Worm (Caenorhabditis elegans) whole organism, L3 larva: ENCODE results near the gene tag-321.

Experiments
- R02D3.7 ChIP-seq: fragments of 150-350 bp; optimal IDR thresholded peaks from 2 replicates; lab custom pipeline; 2014; ENCODE audit warnings: missing biosample characterization, missing genetic modification characterization
- ceh-16 ChIP-seq: sonication (generic microtip); optimal IDR thresholded peaks from 2 replicates; lab custom pipeline; 2017; ENCODE audit warnings: missing biosample characterization, missing genetic modification characterization
- ceh-82 ChIP-seq: fragments of 150-350 bp; optimal IDR thresholded peaks from 2 replicates; lab custom pipeline; 2014; ENCODE audit warnings: missing biosample characterization, missing genetic modification characterization
- daf-12 ChIP-seq: fragments of 150-350 bp; optimal IDR thresholded peaks from 2 replicates; lab custom pipeline; 2014; ENCODE audit warnings: missing biosample characterization, missing genetic modification reagents, missing genetic modification characterization
- egl-27 ChIP-seq: sonication (generic microtip); optimal IDR thresholded peaks from 4 replicates; lab custom pipeline; 2017; ENCODE audit warnings: missing biosample characterization, missing genetic modification reagents, missing genetic modification characterization
- egl-5 ChIP-seq: fragments of 150-350 bp; optimal IDR thresholded peaks from 2 replicates; lab custom pipeline; 2017; ENCODE audit warnings: missing biosample characterization, missing genetic modification reagents, missing genetic modification characterization, inconsistent platforms
- elt-1 ChIP-seq: fragments of 150-350 bp; optimal IDR thresholded peaks from 2 replicates; lab custom pipeline; 2014; ENCODE audit warnings: missing biosample characterization, missing genetic modification characterization
- elt-2 ChIP-seq: sonication (generic microtip); optimal IDR thresholded peaks from 2 replicates; lab custom pipeline; 2016; ENCODE audit warnings: missing genetic modification reagents, mild to moderate bottlenecking, missing genetic modification characterization, missing compliant biosample characterization
- elt-3 ChIP-seq, 3 experiments: fragments of 150-350 bp in 1 of 3; sonication (generic microtip) in 2 of 3; optimal IDR thresholded peaks; 2 replicates in 2 of 3; 4 replicates in 1 of 3; lab custom pipeline; 2014 to 2017; ENCODE audit warnings: missing biosample characterization in 3 of 3, missing genetic modification characterization in 3 of 3
- eor-1 ChIP-seq, 2 experiments: fragments of 150-350 bp; optimal IDR thresholded peaks; 2 replicates each; lab custom pipeline; 2014 to 2018; ENCODE audit warnings: missing biosample characterization in 2 of 2, missing genetic modification characterization in 2 of 2
- fkh-10 ChIP-seq: sonication (generic microtip); optimal IDR thresholded peaks from 2 replicates; lab custom pipeline; 2017; ENCODE audit warnings: missing biosample characterization, missing genetic modification reagents, missing genetic modification characterization
- fos-1 ChIP-seq: fragments of 150-350 bp; optimal IDR thresholded peaks from 2 replicates; lab custom pipeline; 2014; ENCODE audit warnings: missing biosample characterization, missing genetic modification characterization
- hmg-11 ChIP-seq: sonication (generic microtip); optimal IDR thresholded peaks from 2 replicates; lab custom pipeline; 2016; ENCODE audit warnings: missing genetic modification characterization, missing compliant biosample characterization
- jun-1 ChIP-seq: fragments of 150-350 bp; optimal IDR thresholded peaks from 2 replicates; lab custom pipeline; 2014; ENCODE audit warnings: missing biosample characterization, missing genetic modification reagents, missing genetic modification characterization
- lin-15B ChIP-seq: fragments of 150-350 bp; optimal IDR thresholded peaks from 2 replicates; lab custom pipeline; 2014; ENCODE audit warnings: missing biosample characterization, missing genetic modification characterization
- lsy-12 ChIP-seq: sonication (generic microtip); optimal IDR thresholded peaks from 2 replicates; lab custom pipeline; 2016; ENCODE audit warnings: mild to moderate bottlenecking, missing genetic modification characterization, missing compliant biosample characterization
- mdl-1 ChIP-seq: fragments of 150-350 bp; optimal IDR thresholded peaks from 2 replicates; lab custom pipeline; 2014; ENCODE audit warnings: missing biosample characterization, missing genetic modification characterization
- nfya-1 ChIP-seq: sonication (generic microtip); optimal IDR thresholded peaks from 2 replicates; lab custom pipeline; 2017; ENCODE audit warnings: missing genetic modification characterization, mild to moderate bottlenecking, missing compliant biosample characterization, antibody characterized with exemption, moderate library complexity; ENCODE audit not compliant: insufficient read depth
- nhr-11 ChIP-seq: fragments of 150-350 bp; optimal IDR thresholded peaks from 2 replicates; lab custom pipeline; 2014; ENCODE audit warnings: missing biosample characterization, missing genetic modification characterization
- nhr-12 ChIP-seq: fragments of 150-350 bp; optimal IDR thresholded peaks from 2 replicates; lab custom pipeline; 2014; ENCODE audit warnings: missing biosample characterization, missing genetic modification characterization
- nhr-23 ChIP-seq: fragments of 150-350 bp; optimal IDR thresholded peaks from 2 replicates; lab custom pipeline; 2014; ENCODE audit warnings: missing biosample characterization, missing genetic modification reagents, missing genetic modification characterization
- nhr-237 ChIP-seq: fragments of 150-350 bp; optimal IDR thresholded peaks from 2 replicates; lab custom pipeline; 2014; ENCODE audit warnings: missing biosample characterization, missing genetic modification characterization
- nhr-25 ChIP-seq: sonication (generic microtip); optimal IDR thresholded peaks from 2 replicates; lab custom pipeline; 2017; ENCODE audit warnings: missing biosample characterization, missing genetic modification characterization
- nhr-28 ChIP-seq: fragments of 150-350 bp; optimal IDR thresholded peaks from 2 replicates; lab custom pipeline; 2014; ENCODE audit warnings: missing biosample characterization, missing genetic modification characterization
- nhr-43 ChIP-seq: sonication (generic microtip); optimal IDR thresholded peaks from 2 replicates; lab custom pipeline; 2016; ENCODE audit warnings: mild to moderate bottlenecking, missing genetic modification characterization, missing compliant biosample characterization; ENCODE audit not compliant: poor library complexity, severe bottlenecking
- nhr-67 ChIP-seq: fragments of 150-350 bp; optimal IDR thresholded peaks from 2 replicates; lab custom pipeline; 2014; ENCODE audit warnings: missing biosample characterization, missing genetic modification characterization
- nhr-76 ChIP-seq: fragments of 150-350 bp; sonication (generic microtip); optimal IDR thresholded peaks from 5 replicates; lab custom pipeline; 2014; ENCODE audit warnings: missing biosample characterization, missing genetic modification characterization
- nhr-77 ChIP-seq: fragments of 150-350 bp; optimal IDR thresholded peaks from 2 replicates; lab custom pipeline; 2014; ENCODE audit warnings: missing biosample characterization, missing genetic modification characterization
- pha-4 ChIP-seq: fragments of 150-350 bp; optimal IDR thresholded peaks from 2 replicates; lab custom pipeline; 2014; ENCODE audit warnings: missing biosample characterization, missing genetic modification reagents, missing genetic modification characterization
- pqm-1 ChIP-seq: fragments of 150-350 bp; optimal IDR thresholded peaks from 2 replicates; lab custom pipeline; 2017; ENCODE audit warnings: missing biosample characterization, missing genetic modification characterization, inconsistent platforms
- sea-2 ChIP-seq: fragments of 150-350 bp; sonication (generic microtip); optimal IDR thresholded peaks from 4 replicates; lab custom pipeline; 2014; ENCODE audit warnings: missing biosample characterization, missing genetic modification reagents, missing genetic modification characterization
- skn-1 ChIP-seq: fragments of 150-350 bp; optimal IDR thresholded peaks from 2 replicates; lab custom pipeline; 2014; ENCODE audit warnings: missing biosample characterization, missing genetic modification characterization
- snpc-4 ChIP-seq: fragments of 150-350 bp; optimal IDR thresholded peaks from 2 replicates; lab custom pipeline; 2014; ENCODE audit warnings: missing biosample characterization, missing genetic modification characterization
- tbx-2 ChIP-seq: sonication (generic microtip); optimal IDR thresholded peaks from 2 replicates; lab custom pipeline; 2016; ENCODE audit warnings: mild to moderate bottlenecking, missing genetic modification characterization, missing compliant biosample characterization
- unc-39 ChIP-seq: sonication (generic microtip); optimal IDR thresholded peaks from 4 replicates; lab custom pipeline; 2017; ENCODE audit warnings: missing biosample characterization, missing genetic modification characterization
- unc-62 ChIP-seq: fragments of 150-350 bp; sonication (generic microtip); optimal IDR thresholded peaks from 4 replicates; lab custom pipeline; 2014; ENCODE audit warnings: missing biosample characterization, missing genetic modification reagents, missing genetic modification characterization

Gene tag-321

ce11 chrIV:7803250-7803649, 19.6 kb upstream of the tag-321 start, which contains the start of gene C33H5.16:
TSS of gene C33H5.16 (minus strand) at chrIV:7803350.
- TF ChIP-seq egl-27 (no peak), nhr-77 (no peak), mdl-1 (tag; lab: Kevin White, UChicago) (no peak)

- TF ChIP-seq elt-1 (tag; lab: Kevin White, UChicago), result no peak
Observed at ce11 chrIV:7800338-7800737, 16.7 kb upstream of the tag-321 start.

- TF ChIP-seq unc-39 (tag; lab: Kevin White, UChicago) (no peak), eor-1 (tag; optimal IDR thresholded peaks at IDR 0.05; lab: Kevin White, UChicago) (no peak)
Observed at ce11 chrIV:7796432-7797113, 12.9 kb upstream of the tag-321 start, which contains the start of gene sgo-1. TSS of gene sgo-1 (minus strand) at chrIV:7796482.

DNA sequence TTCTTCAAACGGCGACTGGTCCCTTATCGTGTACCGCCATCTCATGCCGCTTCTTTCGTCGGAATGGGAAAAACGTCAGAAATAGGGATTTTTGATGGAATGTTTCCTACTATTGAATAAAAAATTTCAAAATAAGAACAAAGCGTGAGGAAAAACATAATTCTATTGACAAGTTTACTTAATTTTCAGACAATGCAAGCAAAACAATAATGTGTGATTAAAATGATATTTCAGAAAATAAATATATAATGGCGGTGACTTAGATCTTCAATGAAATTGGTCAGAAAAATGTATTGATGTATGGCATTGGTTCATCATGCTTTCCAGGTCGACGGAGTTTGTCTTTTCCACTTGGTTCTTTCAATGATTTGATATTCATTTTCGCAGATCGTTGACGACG, 11.1 kb upstream of the tag-321 start, which contains the start of gene ntp-1:
Gene ntp-1, minus strand, starts transcription at position 101 of the 400 bp plus-strand sequence.
- TF ChIP-seq lsy-12 (tag; lab: Kevin White, UChicago) (no peak), ceh-16 (tag; lab: Kevin White, UChicago) (no peak), nhr-28 (tag; lab: Kevin White, UChicago) (no peak), nhr-76 (tag; lab: Kevin White, UChicago) (no peak), mdl-1 (tag; lab: Kevin White, UChicago) (no peak), nhr-237 (tag; lab: Kevin White, UChicago) (no peak), sea-2 (no peak), tbx-2 (tag; lab: Kevin White, UChicago) (no peak), fkh-10 (GFP tag; lab: Kevin White, UChicago) (no peak)

ce11 chrIV:7791821-7792446, 8.3 kb upstream of the tag-321 start, which contains the start of gene C33H5.13:
TSS of gene C33H5.13 (minus strand) at chrIV:7792263.
- TF ChIP-seq nhr-25 (tag; lab: Kevin White, UChicago), result no peak
- TF ChIP-seq daf-12 (tag; lab: Kevin White, UChicago), result no peak
- TF ChIP-seq ceh-82 (tag; lab: Kevin White, UChicago), result no peak
- peak; percentile 79 for TF ChIP-seq elt-2
- TF ChIP-seq pqm-1, result peak; percentile 73
- no peak for TF ChIP-seq sea-2
- no peak for TF ChIP-seq nhr-237 (tag; lab: Kevin White, UChicago)
- TF ChIP-seq pha-4 (tag; lab: Kevin White, UChicago), result peak; percentile 49
- no peak for TF ChIP-seq nhr-67 (tag; lab: Kevin White, UChicago)
- no peak for TF ChIP-seq nhr-76 (tag; lab: Kevin White, UChicago)
- TF ChIP-seq snpc-4 (tag; lab: Kevin White, UChicago), result no peak
- TF ChIP-seq jun-1 (tag; lab: Kevin White, UChicago), result no peak
- no peak for TF ChIP-seq nhr-12 (tag; lab: Kevin White, UChicago)
- TF ChIP-seq nhr-43 (tag; lab: Kevin White, UChicago), result no peak

- peak; percentile 58 for TF ChIP-seq lsy-12 (tag; lab: Kevin White, UChicago)
- peak; percentile 73 for TF ChIP-seq nhr-23
- TF ChIP-seq eor-1 (tag; optimal IDR thresholded peaks at IDR 0.05; lab: Kevin White, UChicago), result no peak
- peak; percentile 59 for TF ChIP-seq jun-1 (tag; lab: Kevin White, UChicago)
- TF ChIP-seq egl-27, result peak; percentile 9
- no peak for TF ChIP-seq fos-1
- peak; percentile 97 for TF ChIP-seq pha-4 (tag; lab: Kevin White, UChicago)
- TF ChIP-seq unc-39 (tag; lab: Kevin White, UChicago), result no peak
- peak; percentile 96 for TF ChIP-seq egl-5
- peak; percentile 66 for TF ChIP-seq hmg-11 (tag; lab: Kevin White, UChicago)
- TF ChIP-seq elt-2, result peak; percentile 65
- TF ChIP-seq nhr-25 (tag; lab: Kevin White, UChicago), result peak; percentile 78
- TF ChIP-seq elt-3 (tag; optimal IDR thresholded peaks at IDR 0.05; lab: Kevin White, UChicago), result no peak
- TF ChIP-seq nhr-43 (tag; lab: Kevin White, UChicago), result peak; percentile 64
- TF ChIP-seq pqm-1, result peak; percentile 44
- TF ChIP-seq nhr-11 (tag; lab: Kevin White, UChicago), result peak; percentile 28
- peak; percentile 28 for TF ChIP-seq unc-62 (GFP tag; lab: Kevin White, UChicago)
- no peak for TF ChIP-seq ceh-82 (tag; lab: Kevin White, UChicago)
- TF ChIP-seq lin-15B, result peak; percentile 97
- TF ChIP-seq R02D3.7, result peak; percentile 68
- peak; percentile 90 for TF ChIP-seq skn-1
- TF ChIP-seq elt-1 (tag; lab: Kevin White, UChicago), result peak; percentile 57
- peak; percentile 98 for TF ChIP-seq nfya-1 (tag; lab: Kevin White, UChicago)
- TF ChIP-seq nhr-28 (tag; lab: Kevin White, UChicago), result no peak
Observed at ce11 chrIV:7790801-7791588, 7.3 kb upstream of the tag-321 start, which contains the start of gene rsp-6. TSS of gene rsp-6 (minus strand) at chrIV:7791229.
